Fruit fly (Drosophila melanogaster): ENCODE measurements around the gene Glyat.

DNA sequence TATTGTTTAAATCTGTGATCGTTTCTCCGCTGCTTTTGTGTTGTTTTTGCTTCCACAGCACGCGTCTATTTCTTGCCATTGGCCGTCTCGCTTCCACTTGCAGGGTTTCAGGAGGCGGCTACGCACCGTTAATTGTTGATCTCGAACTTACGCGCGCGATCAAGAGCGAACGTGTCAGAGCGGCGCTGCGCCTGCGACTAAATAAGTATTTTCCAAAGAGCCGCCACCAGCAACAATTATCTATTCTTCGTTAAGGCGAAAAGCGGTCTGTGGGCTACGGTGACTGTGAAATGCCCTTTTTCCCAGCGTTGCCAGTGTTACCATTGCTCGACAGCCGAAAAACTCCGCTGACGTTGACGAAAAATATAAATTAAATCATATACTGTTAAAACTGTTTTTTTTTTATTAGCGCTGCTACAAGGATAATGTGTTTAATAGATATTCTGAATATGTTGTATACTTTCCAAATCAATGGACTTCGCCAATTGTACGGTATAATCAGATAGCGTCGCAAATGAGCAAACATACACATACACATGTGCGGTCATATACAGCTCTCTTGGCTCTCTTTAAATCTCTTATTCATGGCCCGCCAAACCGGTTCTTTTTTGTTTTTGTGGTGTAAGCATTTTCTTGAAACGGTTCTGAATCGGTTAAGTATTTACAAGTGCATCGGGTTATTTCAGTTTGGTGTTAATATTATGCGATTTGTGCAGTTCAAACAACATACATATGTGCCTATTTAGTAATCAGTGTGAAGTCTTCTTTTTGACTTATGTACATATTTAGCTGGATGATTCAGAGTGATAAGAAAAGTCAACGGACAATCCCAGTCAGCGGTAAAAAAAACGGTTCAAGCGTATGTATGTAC lies 16.2 kb downstream of the Glyat start, which contains the start of gene pes:
- peak; percentile 98 for TF ChIP-seq svp (GFP tag)
- TF ChIP-seq vri (GFP tag; optimal IDR thresholded peaks at IDR 0.05): peak; percentile 53
- TF ChIP-seq Lpt (GFP tag; optimal IDR thresholded peaks at IDR 0.05): peak; percentile 82
- peak; percentile 88 for TF ChIP-seq CG31627 (GFP tag; optimal IDR thresholded peaks at IDR 0.05)
- TF ChIP-seq OdsH (GFP tag; optimal IDR thresholded peaks at IDR 0.05): peak; percentile 10
- TF ChIP-seq CG16779 (tag; optimal IDR thresholded peaks at IDR 0.05): peak; percentile 81
- peak; percentile 31 for TF ChIP-seq Smox (GFP tag; optimal IDR thresholded peaks at IDR 0.05)

All from whole organism, prepupa.